Fruit fly (Drosophila melanogaster): ENCODE results near the gene CG2202.

dm6 chrX:10865580-10866331 lies 17.2 kb downstream of the CG2202 start:
- TF ChIP-seq h (optimal IDR thresholded peaks at IDR 0.05) (no peak), psq (optimal IDR thresholded peaks at IDR 0.05) (no peak), ttk (optimal IDR thresholded peaks at IDR 0.05) (no peak), insv (optimal IDR thresholded peaks at IDR 0.05) (no peak)

All from Kc167 (cell line).